Fruit fly (Drosophila melanogaster) whole organism: Measurements from ENCODE around the gene CG33333.
A peak's percentile ranks its signal among the peaks of the same experiment; 100 is the strongest.

Experiments used
- CG8478 ChIP-seq: fragments of >200 bp; optimal IDR thresholded peaks from 2 replicates; lab custom pipeline; 2018; ENCODE audit warnings: inconsistent platforms
- Dll ChIP-seq: fragments of >200 bp; optimal IDR thresholded peaks from 2 replicates; lab custom pipeline; 2017
- EcR ChIP-seq, 2 experiments: fragments of >200 bp; optimal IDR thresholded peaks; 2 replicates each; lab custom pipeline; 2017; ENCODE audit warnings: missing biosample characterization in 2 of 2, missing genetic modification characterization in 2 of 2, missing genetic modification reagents in 2 of 2
- pan ChIP-seq: fragments of >200 bp; optimal IDR thresholded peaks from 2 replicates; lab custom pipeline; 2017
- psq ChIP-seq: fragments of >200 bp; optimal IDR thresholded peaks from 2 replicates; lab custom pipeline; 2017
- usp ChIP-seq: fragments of >200 bp; optimal IDR thresholded peaks from 2 replicates; lab custom pipeline; 2017; ENCODE audit warnings: missing biosample characterization, missing genetic modification characterization, mixed read lengths

CG33333 gene

dm6 chr3R:17417167-17417566 lies at the start of gene CG33333:
CG33333 (plus strand) TSS chr3R:17417467.
- TF ChIP-seq EcR (GFP tag; optimal IDR thresholded peaks at IDR 0.05; lab: Kevin White, UChicago) (no peak), usp (no peak), pan (lab: Kevin White, UChicago) (no peak), CG8478 (lab: Kevin White, UChicago) (no peak), Dll (lab: Kevin White, UChicago) (no peak), psq (lab: Kevin White, UChicago) (no peak)

DNA sequence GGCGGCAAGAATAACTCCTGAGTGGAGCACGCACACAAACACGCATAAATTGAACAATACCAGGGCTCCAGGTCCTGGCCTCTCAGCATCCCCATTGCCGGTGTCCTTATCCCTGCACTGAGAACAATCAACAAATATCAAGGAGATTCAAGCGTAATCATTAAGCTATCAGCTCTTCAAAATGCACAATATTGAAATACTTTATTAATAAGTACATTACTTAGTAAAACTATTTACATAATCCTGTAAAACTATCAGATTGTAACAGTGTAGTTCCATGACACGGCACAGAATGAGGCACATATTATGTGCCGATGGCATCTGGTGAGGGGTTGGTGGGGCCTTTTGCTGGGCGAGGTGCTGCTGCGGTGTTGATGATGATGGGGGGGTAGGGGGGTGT lies 46.2 kb upstream of the CG33333 start:
- TF ChIP-seq Dll (lab: Kevin White, UChicago) (no peak), usp (no peak), EcR (GFP tag; optimal IDR thresholded peaks at IDR 0.05; lab: Kevin White, UChicago) (no peak), pan (lab: Kevin White, UChicago) (no peak)

- TF ChIP-seq CG8478 (lab: Kevin White, UChicago) (no peak), pan (lab: Kevin White, UChicago) (no peak), Dll (lab: Kevin White, UChicago) (no peak), EcR (GFP tag; optimal IDR thresholded peaks at IDR 0.05; lab: Kevin White, UChicago) (peak in 1 of 2 experiments; percentile 38), psq (lab: Kevin White, UChicago) (no peak), usp (no peak)
Measured at dm6 chr3R:17377503-17377902, 39.8 kb upstream of the CG33333 start.

- TF ChIP-seq CG8478 (lab: Kevin White, UChicago) (no peak), EcR (GFP tag; optimal IDR thresholded peaks at IDR 0.05; lab: Kevin White, UChicago) (no peak), psq (lab: Kevin White, UChicago) (no peak), pan (lab: Kevin White, UChicago) (no peak), Dll (lab: Kevin White, UChicago) (no peak)
Measured at dm6 chr3R:17379051-17379450, 38.2 kb upstream of the CG33333 start.

dm6 chr3R:17379742-17380141 lies 37.5 kb upstream of the CG33333 start, which contains the start of gene lute:
lute (plus strand) TSS chr3R:17379944.
- TF ChIP-seq pan (lab: Kevin White, UChicago) = no peak
- no peak for TF ChIP-seq psq (lab: Kevin White, UChicago)
- TF ChIP-seq usp = no peak
- no peak for TF ChIP-seq CG8478 (lab: Kevin White, UChicago)

DNA sequence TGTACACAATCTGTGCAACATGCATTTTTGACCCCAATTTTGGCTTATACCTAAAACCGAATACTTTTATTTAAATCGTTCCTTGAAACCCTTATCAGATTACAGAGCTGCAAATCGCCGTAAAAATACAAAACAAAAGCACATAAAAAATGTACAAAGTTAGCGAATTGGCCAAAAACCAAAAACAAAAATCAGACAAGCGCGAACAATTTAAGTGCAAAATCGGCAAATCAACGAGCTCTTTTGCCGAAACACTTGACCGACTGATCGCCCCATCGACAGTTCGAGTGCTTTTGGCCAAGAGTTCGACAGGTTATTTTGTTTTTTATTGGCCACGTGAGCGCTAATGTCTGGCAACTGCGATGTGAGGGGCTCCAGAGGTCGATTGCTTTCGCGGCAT lies 35.4 kb upstream of the CG33333 start:
- TF ChIP-seq pan (lab: Kevin White, UChicago) (no peak), CG8478 (lab: Kevin White, UChicago) (no peak), EcR (GFP tag; optimal IDR thresholded peaks at IDR 0.05; lab: Kevin White, UChicago) (no peak), usp (no peak), psq (lab: Kevin White, UChicago) (no peak), Dll (lab: Kevin White, UChicago) (no peak)

DNA sequence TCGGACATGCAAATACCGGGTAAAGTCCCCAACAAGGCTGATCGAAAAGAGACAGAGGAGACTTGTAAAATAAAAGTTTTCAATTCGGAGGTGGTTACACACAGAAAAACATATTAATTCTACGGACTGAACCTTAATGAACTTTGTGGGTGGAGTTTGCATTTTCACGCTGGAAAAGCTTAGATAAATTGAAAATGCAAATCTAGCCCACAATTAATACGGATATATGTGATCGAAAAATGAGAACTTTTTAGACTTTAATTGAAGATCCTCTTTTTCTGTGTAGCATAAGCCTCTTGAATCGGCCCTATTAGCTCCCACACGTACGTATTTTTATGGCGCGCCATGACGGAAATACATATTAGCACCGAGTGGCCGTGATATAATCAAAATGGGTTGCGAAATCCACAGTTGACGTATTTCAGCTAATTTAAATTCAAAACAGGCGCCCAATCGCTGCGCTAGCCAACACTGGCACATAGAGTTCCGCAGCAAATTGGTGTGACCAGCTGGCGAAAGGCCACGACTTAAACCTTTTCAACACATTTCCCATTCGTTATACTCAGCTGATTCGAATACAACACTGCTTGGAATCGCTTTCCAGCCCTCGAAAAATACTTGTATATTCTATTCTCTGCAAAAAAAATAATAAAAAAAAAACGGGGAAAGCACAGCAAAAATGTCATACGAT lies 31.8 kb upstream of the CG33333 start:
- TF ChIP-seq Dll (lab: Kevin White, UChicago) (no peak), CG8478 (lab: Kevin White, UChicago) (no peak), pan (lab: Kevin White, UChicago) (no peak), usp (no peak), psq (lab: Kevin White, UChicago) (no peak), EcR (GFP tag; optimal IDR thresholded peaks at IDR 0.05; lab: Kevin White, UChicago) (no peak)

dm6 chr3R:17386168-17386819 lies 31.0 kb upstream of the CG33333 start:
- TF ChIP-seq usp = no peak
- no peak for TF ChIP-seq psq (lab: Kevin White, UChicago)
- TF ChIP-seq Dll (lab: Kevin White, UChicago) = no peak
- TF ChIP-seq EcR (GFP tag; optimal IDR thresholded peaks at IDR 0.05; lab: Kevin White, UChicago) = no peak
- TF ChIP-seq pan (lab: Kevin White, UChicago) = no peak
- no peak for TF ChIP-seq CG8478 (lab: Kevin White, UChicago)

DNA sequence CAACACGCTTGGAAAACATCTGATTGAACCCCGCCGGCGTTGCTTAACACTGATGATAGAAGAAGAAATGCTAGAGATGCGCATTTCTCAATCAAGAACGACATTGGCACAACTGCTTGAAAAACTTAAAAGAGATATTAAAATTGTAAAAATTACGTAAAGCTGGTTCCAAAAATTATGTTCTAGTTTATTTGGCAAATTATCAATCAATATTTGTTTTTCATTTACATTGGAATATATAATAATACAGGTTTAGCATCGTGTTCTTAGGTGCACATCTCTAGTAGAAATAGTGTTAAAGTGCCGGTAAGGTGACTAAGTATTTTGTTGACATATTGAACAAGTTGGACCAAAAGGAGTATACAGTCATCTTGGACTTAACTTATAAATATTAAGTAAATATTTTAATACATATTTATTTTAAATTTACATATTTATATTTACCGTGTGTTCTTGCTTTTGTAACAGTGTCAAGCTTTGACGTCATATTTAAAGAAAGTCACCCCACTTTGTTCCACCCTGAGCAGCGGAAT lies 25.9 kb upstream of the CG33333 start, which contains the start of the genes Brf and sds22:
Gene Brf, minus strand, starts transcription at position 25 of the 533 bp plus-strand sequence.
Gene sds22, plus strand, starts transcription at position 282 of the 533 bp plus-strand sequence.
- TF ChIP-seq CG8478 (lab: Kevin White, UChicago) = no peak
- TF ChIP-seq psq (lab: Kevin White, UChicago) = no peak
- no peak for TF ChIP-seq Dll (lab: Kevin White, UChicago)
- TF ChIP-seq usp = no peak
- TF ChIP-seq EcR (GFP tag; optimal IDR thresholded peaks at IDR 0.05; lab: Kevin White, UChicago) = no peak
- TF ChIP-seq pan (lab: Kevin White, UChicago) = no peak

DNA sequence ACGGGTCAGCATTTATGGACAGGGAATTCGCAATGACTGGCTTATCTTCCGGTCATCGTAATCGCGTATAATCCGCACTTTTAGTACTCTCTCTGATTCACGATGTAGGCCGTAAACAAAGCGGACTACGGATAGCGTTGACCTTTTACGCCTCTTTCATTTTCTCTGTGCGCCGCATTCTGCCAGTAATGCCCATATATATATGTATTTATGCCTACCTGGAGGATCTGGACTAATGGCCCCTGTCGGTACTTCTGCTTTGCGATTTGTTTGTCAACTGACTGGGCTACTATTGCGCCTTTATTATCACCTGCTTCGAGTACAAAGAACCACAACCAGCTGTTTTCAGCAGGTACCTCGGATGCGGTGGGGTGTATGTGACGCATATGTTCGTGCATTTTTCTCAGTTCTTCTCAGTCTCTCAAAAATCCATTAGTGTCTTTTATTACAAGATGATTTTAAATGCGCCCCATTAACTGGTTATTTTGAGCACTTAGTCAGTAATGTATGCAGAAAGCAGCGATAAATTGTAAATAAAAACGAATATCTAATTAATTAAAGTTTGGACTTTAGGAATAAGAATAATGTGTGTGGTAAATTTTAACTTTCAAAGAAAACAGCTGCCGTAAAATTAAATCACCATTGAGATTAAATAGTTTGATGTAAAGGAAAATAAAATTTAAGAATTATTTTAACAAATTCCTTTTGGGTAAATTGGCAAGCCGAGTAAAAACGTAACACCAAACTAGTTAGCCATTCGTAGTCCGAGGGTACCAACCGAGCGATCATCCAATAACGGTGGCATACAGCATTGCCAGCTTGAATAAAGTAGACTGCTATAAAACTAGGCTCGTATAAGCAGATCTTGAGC lies 22.7 kb upstream of the CG33333 start, which contains the start of gene CREG:
Gene CREG, minus strand, starts transcription at position 323 of the 871 bp plus-strand sequence.
- TF ChIP-seq EcR (GFP tag; optimal IDR thresholded peaks at IDR 0.05; lab: Kevin White, UChicago) = no peak
- no peak for TF ChIP-seq Dll (lab: Kevin White, UChicago)
- TF ChIP-seq pan (lab: Kevin White, UChicago) = peak; percentile 93

DNA sequence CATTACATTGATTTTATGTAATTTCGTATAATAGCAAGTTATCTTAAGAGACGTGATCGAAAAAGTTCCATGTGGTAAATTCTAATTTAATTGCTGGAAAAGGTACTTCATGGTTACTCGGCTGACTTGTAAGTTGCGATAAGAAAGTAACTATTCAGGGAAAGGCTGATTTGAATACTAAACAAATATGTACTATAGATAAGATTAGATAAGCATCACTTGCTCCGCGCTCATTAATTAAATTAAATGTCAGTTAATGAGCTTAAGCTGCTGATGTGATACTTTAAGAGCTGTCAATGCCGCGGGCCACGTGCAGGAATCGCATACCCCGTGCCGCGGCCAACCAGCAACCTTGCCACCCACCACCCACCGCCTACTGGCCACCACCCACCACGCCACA lies 17.2 kb upstream of the CG33333 start:
- no peak for TF ChIP-seq usp
- TF ChIP-seq Dll (lab: Kevin White, UChicago) = no peak
- no peak for TF ChIP-seq EcR (GFP tag; optimal IDR thresholded peaks at IDR 0.05; lab: Kevin White, UChicago)
- TF ChIP-seq psq (lab: Kevin White, UChicago) = no peak
- TF ChIP-seq pan (lab: Kevin White, UChicago) = no peak
- TF ChIP-seq CG8478 (lab: Kevin White, UChicago) = no peak
